Worm (Caenorhabditis elegans): ENCODE measurements around the gene C44C1.6.

DNA sequence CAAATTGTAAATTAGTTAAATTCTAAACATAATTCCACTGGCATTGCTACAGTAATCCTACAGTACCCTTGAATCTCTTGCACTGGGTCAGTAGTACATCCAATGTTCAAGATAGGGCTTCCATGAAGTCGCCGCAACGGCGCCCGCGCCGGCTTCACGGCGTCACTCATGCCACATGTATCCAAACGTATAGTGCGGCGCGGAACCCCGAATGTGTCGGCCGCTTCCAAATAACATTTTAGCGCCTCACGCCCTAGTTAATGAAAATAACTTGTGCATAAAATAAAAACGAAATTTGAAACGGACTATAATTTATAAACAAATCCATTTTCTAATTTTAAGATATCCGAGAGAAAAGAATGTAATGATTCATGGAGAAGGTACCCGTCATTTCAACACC, 34.1 kb downstream of the C44C1.6 start:
- no peak for TF ChIP-seq F57C9.4 (tag; optimal IDR thresholded peaks at IDR 0.05)
- no peak for TF ChIP-seq F55B11.4 (tag; optimal IDR thresholded peaks at IDR 0.05; ENCODE audit: borderline replicate concordance, insufficient read depth)
- TF ChIP-seq lin-54 (GFP tag; optimal IDR thresholded peaks at IDR 0.05), result no peak
- TF ChIP-seq let-526 (GFP tag; IDR thresholded peaks at IDR 0.05), result no peak
- TF ChIP-seq hmg-1.2 (GFP tag; IDR thresholded peaks at IDR 0.05), result peak; percentile 47; the same call in 1 of the 2 replicates
- TF ChIP-seq F57A8.1 (GFP tag; optimal IDR thresholded peaks at IDR 0.05), result no peak
- TF ChIP-seq ama-1 (optimal IDR thresholded peaks at IDR 0.05), result no peak
- no peak for TF ChIP-seq ama-1 (GFP tag; optimal IDR thresholded peaks at IDR 0.05)
- no peak for TF ChIP-seq ceh-27 (GFP tag; optimal IDR thresholded peaks at IDR 0.05)

Data from whole organism, young adult.